Worm (Caenorhabditis elegans) whole organism, young adult: ENCODE measurements around the gene B0302.5.
A peak's percentile ranks its signal among the peaks of the same experiment; 100 is the strongest.
"Not testable (repeated sequence)": the region's sequence is repeated elsewhere in the genome, so short reads cannot be mapped to it uniquely, and the experiment has no call there.

Source experiments
- B0035.1 ChIP-seq: sonication (generic microtip); optimal IDR thresholded peaks from 2 replicates; lab custom pipeline; 2016; ENCODE audit warnings: missing genetic modification characterization, mild to moderate bottlenecking, missing compliant biosample characterization, missing genotype, missing genetic modification reagents
- C06A6.2 ChIP-seq: fragments of 200-800 bp; sonication (Bioruptor generic); conservative IDR thresholded peaks from 2 replicates; pipeline ENCODE4 v1.3.6; 2022; ENCODE audit warnings: missing genetic modification characterization, missing compliant biosample characterization
- K11D2.4 ChIP-seq: fragments of 200-800 bp; sonication (Bioruptor generic); IDR thresholded peaks from 2 replicates; pipeline ENCODE4 v1.3.6; 2022; ENCODE audit warnings: missing genetic modification reagents, missing genetic modification characterization, missing compliant biosample characterization
- T07F8.4 ChIP-seq: sonication (generic microtip); optimal IDR thresholded peaks from 2 replicates; lab custom pipeline; 2016; ENCODE audit warnings: mild to moderate bottlenecking, missing genetic modification characterization, moderate library complexity, missing compliant biosample characterization
- T26A5.8 ChIP-seq: sonication (generic microtip); optimal IDR thresholded peaks from 2 replicates; lab custom pipeline; 2016; ENCODE audit warnings: missing genetic modification characterization, missing compliant biosample characterization
- ZK185.1 ChIP-seq: sonication (generic microtip); optimal IDR thresholded peaks from 2 replicates; lab custom pipeline; 2016; ENCODE audit warnings: mild to moderate bottlenecking, missing genetic modification characterization, missing compliant biosample characterization; ENCODE audit not compliant: poor library complexity, severe bottlenecking
- ama-1 ChIP-seq, 3 experiments: fragments of 150-350 bp in 1 of 3; sonication (generic microtip) in 2 of 3; optimal IDR thresholded peaks; 2 replicates each; lab custom pipeline; 2014 to 2018; ENCODE audit warnings: missing biosample characterization in 2 of 3, missing genetic modification characterization in 2 of 3, missing genetic modification reagents in 2 of 3
- bed-1 ChIP-seq: fragments of 200-800 bp; sonication (Bioruptor generic); IDR thresholded peaks from 2 replicates; pipeline ENCODE4 v1.3.6; 2022; ENCODE audit warnings: missing genetic modification reagents, missing genetic modification characterization, missing compliant biosample characterization
- ccch-3 ChIP-seq: fragments of 200-800 bp; sonication (Bioruptor generic); optimal IDR thresholded peaks from 2 replicates; lab custom pipeline; 2018; ENCODE audit warnings: mild to moderate bottlenecking, missing genetic modification characterization, missing compliant biosample characterization
- cebp-1 ChIP-seq, 2 experiments: fragments of 200-800 bp in 1 of 2; sonication (Bioruptor generic) in 1 of 2; sonication (generic microtip) in 1 of 2; IDR thresholded peaks in 1 of 2; optimal IDR thresholded peaks in 1 of 2; 2 replicates each; pipeline versions ENCODE4 v1.3.6 to Lab custom; 2017 to 2022; ENCODE audit warnings: missing compliant biosample characterization in 2 of 2, missing genetic modification characterization in 2 of 2, mild to moderate bottlenecking in 1 of 2, missing genetic modification reagents in 1 of 2, moderate library complexity in 1 of 2
- ceh-40 ChIP-seq: fragments of 200-800 bp; sonication (Bioruptor generic); IDR thresholded peaks from 2 replicates; pipeline ENCODE4 v1.3.6; 2022; ENCODE audit warnings: missing genetic modification characterization, missing compliant biosample characterization
- ceh-58 ChIP-seq: fragments of 200-800 bp; sonication (Bioruptor generic); IDR thresholded peaks from 2 replicates; pipeline ENCODE4 v1.3.6; 2022; ENCODE audit warnings: missing genetic modification characterization, missing compliant biosample characterization
- chd-7 ChIP-seq: sonication (generic microtip); optimal IDR thresholded peaks from 2 replicates; lab custom pipeline; 2016; ENCODE audit warnings: mild to moderate bottlenecking, missing genetic modification characterization, moderate library complexity, missing compliant biosample characterization
- dpff-1 ChIP-seq: sonication (generic microtip); optimal IDR thresholded peaks from 2 replicates; lab custom pipeline; 2017; ENCODE audit warnings: mild to moderate bottlenecking, missing genetic modification characterization, missing compliant biosample characterization
- egl-44 ChIP-seq: fragments of 200-800 bp; sonication (Bioruptor generic); IDR thresholded peaks from 2 replicates; pipeline ENCODE4 v1.3.6; 2022; ENCODE audit warnings: missing genetic modification reagents, missing genetic modification characterization, missing compliant biosample characterization
- hmg-1.2 ChIP-seq: fragments of 200-800 bp; sonication (Bioruptor generic); IDR thresholded peaks from 2 replicates; pipeline ENCODE4 v1.3.6; 2022; ENCODE audit warnings: missing genetic modification reagents, missing genetic modification characterization, missing compliant biosample characterization
- hsf-1 ChIP-seq: fragments of 200-800 bp; sonication (Bioruptor generic); IDR thresholded peaks from 2 replicates; pipeline ENCODE4 v1.3.6; 2022; ENCODE audit warnings: missing genetic modification reagents, missing genetic modification characterization, missing compliant biosample characterization
- lin-26 ChIP-seq: fragments of 200-800 bp; sonication (Bioruptor generic); IDR thresholded peaks from 2 replicates; pipeline ENCODE4 v1.3.6; 2022; ENCODE audit warnings: missing genetic modification reagents, missing genetic modification characterization, missing compliant biosample characterization
- madf-10 ChIP-seq: sonication (generic microtip); optimal IDR thresholded peaks from 2 replicates; lab custom pipeline; 2016; ENCODE audit warnings: mild to moderate bottlenecking, missing genetic modification characterization, missing compliant biosample characterization
- madf-3 ChIP-seq: fragments of 200-800 bp; sonication (Bioruptor generic); IDR thresholded peaks from 2 replicates; pipeline ENCODE4 v1.3.6; 2022; ENCODE audit warnings: missing genetic modification reagents, missing genetic modification characterization, missing compliant biosample characterization
- nfya-1 ChIP-seq: sonication (generic microtip); optimal IDR thresholded peaks from 2 replicates; lab custom pipeline; 2017; ENCODE audit warnings: antibody characterized with exemption, missing compliant biosample characterization, missing genetic modification characterization, borderline replicate concordance; ENCODE audit not compliant: insufficient read depth
- nhr-27 ChIP-seq: fragments of 200-800 bp; sonication (Bioruptor generic); optimal IDR thresholded peaks from 2 replicates; lab custom pipeline; 2018; ENCODE audit warnings: mild to moderate bottlenecking, missing genetic modification characterization, moderate library complexity, missing compliant biosample characterization
- nhr-80 ChIP-seq: sonication (generic microtip); optimal IDR thresholded peaks from 2 replicates; lab custom pipeline; 2016; ENCODE audit warnings: missing genetic modification characterization, missing compliant biosample characterization
- nhr-90 ChIP-seq: sonication (generic microtip); optimal IDR thresholded peaks from 2 replicates; lab custom pipeline; 2016; ENCODE audit warnings: missing genotype, mild to moderate bottlenecking, missing genetic modification characterization, missing compliant biosample characterization
- pha-4 ChIP-seq: fragments of 150-350 bp; sonication (generic microtip); optimal IDR thresholded peaks from 2 replicates; lab custom pipeline; 2014; ENCODE audit warnings: missing biosample characterization, missing genetic modification reagents, missing genetic modification characterization
- rpc-1 ChIP-seq, 2 experiments: fragments of 150-350 bp in 1 of 2; sonication (generic microtip) in 1 of 2; optimal IDR thresholded peaks; 2 replicates each; lab custom pipeline; 2014 to 2018; ENCODE audit warnings: missing biosample characterization in 1 of 2, missing genetic modification characterization in 1 of 2, missing genetic modification reagents in 1 of 2, missing genotype in 1 of 2
- sea-2 ChIP-seq: fragments of 200-800 bp; sonication (Bioruptor generic); IDR thresholded peaks from 2 replicates; pipeline ENCODE4 v1.3.6; 2022; ENCODE audit warnings: missing genetic modification characterization, missing compliant biosample characterization
- snpc-1.3 ChIP-seq: sonication (generic microtip); optimal IDR thresholded peaks from 2 replicates; lab custom pipeline; 2017; ENCODE audit warnings: missing genetic modification characterization, mild to moderate bottlenecking, missing compliant biosample characterization, antibody characterized with exemption, moderate library complexity, missing genotype, missing genetic modification reagents; ENCODE audit not compliant: insufficient read depth
- tbp1 ChIP-seq: fragments of 200-800 bp; sonication (Bioruptor generic); optimal IDR thresholded peaks from 2 replicates; lab custom pipeline; 2018; ENCODE audit warnings: mild to moderate bottlenecking, missing genetic modification characterization, missing compliant biosample characterization
- unc-130 ChIP-seq: sonication (generic microtip); optimal IDR thresholded peaks from 2 replicates; lab custom pipeline; 2016; ENCODE audit warnings: missing genetic modification reagents, missing genetic modification characterization, missing compliant biosample characterization
- zim-3 ChIP-seq: sonication (generic microtip); optimal IDR thresholded peaks from 2 replicates; lab custom pipeline; 2017; ENCODE audit warnings: mild to moderate bottlenecking, missing genetic modification characterization, moderate library complexity, missing compliant biosample characterization
- ztf-26 ChIP-seq: sonication (generic microtip); optimal IDR thresholded peaks from 2 replicates; lab custom pipeline; 2017; ENCODE audit warnings: missing genetic modification characterization, missing compliant biosample characterization

B0302.5 gene

ce11 chrX:17235749-17236561 lies 41.0 kb upstream of the B0302.5 start, which contains the start of gene dhs-30:
dhs-30 (minus strand) TSS chrX:17235838.
- TF ChIP-seq pha-4 (tag; lab: Kevin White, UChicago), result peak; percentile 27
- TF ChIP-seq egl-44 (GFP tag; lab: Robert Waterston, UW), result no peak
- peak; percentile 27 for TF ChIP-seq nhr-80 (tag; lab: Kevin White, UChicago)
- no peak for TF ChIP-seq lin-26 (GFP tag; lab: Robert Waterston, UW)
- TF ChIP-seq, all 124 proteins: peak for 2

- TF ChIP-seq B0035.1 (tag; lab: Kevin White, UChicago) (no peak), C06A6.2 (GFP tag; lab: Robert Waterston, UW) (no peak), madf-10 (tag; lab: Kevin White, UChicago) (no peak), ztf-26 (tag; lab: Kevin White, UChicago) (no peak), snpc-1.3 (tag; lab: Kevin White, UChicago) (no peak), madf-3 (GFP tag; lab: Robert Waterston, UW) (no peak), nfya-1 (tag; lab: Kevin White, UChicago) (no peak)
Measured at ce11 chrX:17234988-17235387, 40.1 kb upstream of the B0302.5 start.

- TF ChIP-seq tbp1 (GFP tag; lab: Kevin White, UChicago) (peak; percentile 29), hmg-1.2 (peak; percentile 71), rpc-1 (tag; optimal IDR thresholded peaks at IDR 0.05; lab: Kevin White, UChicago) (peak; percentile 53), lin-26 (GFP tag; lab: Robert Waterston, UW) (peak; percentile 61; the same call in 1 of the 2 replicates)
- TF ChIP-seq rpc-1 (optimal IDR thresholded peaks at IDR 0.05; lab: Kevin White, UChicago), result not testable (repeated sequence)
Measured at ce11 chrX:17233248-17233647, 38.3 kb upstream of the B0302.5 start.

ce11 chrX:17231348-17231747 lies 36.4 kb upstream of the B0302.5 start, which contains the start of gene T25G12.3:
T25G12.3 (plus strand) TSS chrX:17231648.
- TF ChIP-seq ceh-40 (GFP tag; lab: Robert Waterston, UW) (no peak), chd-7 (tag; lab: Kevin White, UChicago) (no peak), ama-1 (optimal IDR thresholded peaks at IDR 0.05; lab: Kevin White, UChicago) (no peak), ama-1 (GFP tag; optimal IDR thresholded peaks at IDR 0.05; lab: Kevin White, UChicago) (no peak), T26A5.8 (tag; lab: Kevin White, UChicago) (no peak), cebp-1 (GFP tag; IDR thresholded peaks at IDR 0.05; lab: Robert Waterston, UW) (no peak), cebp-1 (tag; optimal IDR thresholded peaks at IDR 0.05; lab: Kevin White, UChicago) (no peak)

ce11 chrX:17230108-17230507 lies 35.2 kb upstream of the B0302.5 start, which contains the start of gene T25G12.6:
T25G12.6 (minus strand) TSS chrX:17230208.
- TF ChIP-seq sea-2 (GFP tag; lab: Robert Waterston, UW), result no peak
- TF ChIP-seq K11D2.4 (GFP tag; lab: Robert Waterston, UW), result no peak
- TF ChIP-seq bed-1, result no peak
- no peak for TF ChIP-seq zim-3 (tag; lab: Kevin White, UChicago)
- TF ChIP-seq hsf-1 (GFP tag; lab: Robert Waterston, UW), result no peak
- no peak for TF ChIP-seq ZK185.1
- TF ChIP-seq, all 124 proteins: peak for 0

ce11 chrX:17227376-17227775 lies 32.4 kb upstream of the B0302.5 start:
- TF ChIP-seq T07F8.4 (no peak), ceh-58 (GFP tag; lab: Robert Waterston, UW) (no peak), ccch-3 (GFP tag; lab: Kevin White, UChicago) (no peak), madf-10 (tag; lab: Kevin White, UChicago) (no peak), unc-130 (GFP tag; lab: Kevin White, UChicago) (no peak), nhr-27 (tag; lab: Kevin White, UChicago) (no peak), snpc-1.3 (tag; lab: Kevin White, UChicago) (no peak), nfya-1 (tag; lab: Kevin White, UChicago) (no peak), dpff-1 (no peak), nhr-90 (no peak)
